Worm (Caenorhabditis elegans) whole organism, early embryonic: ENCODE measurements around the gene M04B2.7.

Experiments
- F13C5.2 ChIP-seq: sonication (generic microtip); optimal IDR thresholded peaks from 2 replicates; lab custom pipeline; 2017; ENCODE audit warnings: mild to moderate bottlenecking, missing genetic modification characterization, inconsistent platforms, missing compliant biosample characterization
- aly-1 ChIP-seq: sonication (generic microtip); optimal IDR thresholded peaks from 2 replicates; lab custom pipeline; 2016; ENCODE audit warnings: missing genetic modification characterization, missing compliant biosample characterization
- ama-1 ChIP-seq: fragments of 150-350 bp; optimal IDR thresholded peaks from 2 replicates; lab custom pipeline; 2014
- ceh-13 ChIP-seq: fragments of 200-800 bp; sonication (Bioruptor generic); optimal IDR thresholded peaks from 2 replicates; lab custom pipeline; 2018; ENCODE audit warnings: mild to moderate bottlenecking, missing genetic modification characterization, missing compliant biosample characterization
- ceh-36 ChIP-seq: sonication (generic microtip); optimal IDR thresholded peaks from 2 replicates; lab custom pipeline; 2016; ENCODE audit warnings: missing genetic modification characterization, inconsistent platforms, missing compliant biosample characterization
- flt-1 ChIP-seq: fragments of 200-800 bp; sonication (Bioruptor generic); IDR thresholded peaks from 2 replicates; pipeline ENCODE4 v1.3.6; 2022; ENCODE audit warnings: missing genetic modification characterization, missing compliant biosample characterization
- pes-1 ChIP-seq: fragments of 200-800 bp; sonication (Bioruptor generic); IDR thresholded peaks from 2 replicates; pipeline ENCODE4 v1.3.6; 2022; ENCODE audit warnings: missing genetic modification reagents, missing genetic modification characterization, missing compliant biosample characterization
- tbx-37 ChIP-seq: fragments of 200-800 bp; sonication (Bioruptor generic); conservative IDR thresholded peaks from 2 replicates; pipeline ENCODE4 v1.3.6; 2022; ENCODE audit warnings: missing genetic modification reagents, missing genetic modification characterization, missing compliant biosample characterization

ce11 chrIV:11524241-11524692, 24.3 kb downstream of the M04B2.7 start, which contains the start of gene mep-1:
- TF ChIP-seq tbx-37 (GFP tag; lab: Robert Waterston, UW) (no peak), ama-1 (lab: Kevin White, UChicago) (no peak), aly-1 (tag; lab: Kevin White, UChicago) (no peak), F13C5.2 (tag; lab: Kevin White, UChicago) (no peak), ceh-13 (GFP tag; lab: Kevin White, UChicago) (no peak), ceh-36 (tag; lab: Kevin White, UChicago) (no peak), pes-1 (GFP tag; lab: Robert Waterston, UW) (peak; percentile 58), flt-1 (GFP tag; lab: Robert Waterston, UW) (no peak)
